Worm (Caenorhabditis elegans): Measurements from ENCODE around the gene ekl-6.

- TF ChIP-seq flt-1 (GFP tag; IDR thresholded peaks at IDR 0.05) (no peak), med-1 (GFP tag; optimal IDR thresholded peaks at IDR 0.05; ENCODE audit: insufficient read depth) (no peak), ref-1 (GFP tag; conservative IDR thresholded peaks at IDR 0.05) (no peak), tab-1 (GFP tag; IDR thresholded peaks at IDR 0.05) (no peak), klf-2 (GFP tag; conservative IDR thresholded peaks at IDR 0.05) (no peak), ztf-29 (GFP tag; IDR thresholded peaks at IDR 0.05) (no peak), ztf-23 (GFP tag; IDR thresholded peaks at IDR 0.05) (no peak)
These were observed 14.6 kb downstream of the ekl-6 start for ce11 chrIII:10078784-10079183.
